Fruit fly (Drosophila melanogaster): Measurements from ENCODE around the gene spen.

Gene spen

dm6 chr2L:250507-251215 is 91.8 kb downstream of the spen start, which contains the start of gene kis (continued):
- no peak for TF ChIP-seq CG14667 (GFP tag; IDR thresholded peaks at IDR 0.05)
- peak; percentile 30 for TF ChIP-seq CG13296 (GFP tag; optimal IDR thresholded peaks at IDR 0.05)
- TF ChIP-seq Nf-YC (tag; optimal IDR thresholded peaks at IDR 0.05): peak; percentile 60
- peak; percentile 61 for TF ChIP-seq row (GFP tag; IDR thresholded peaks at IDR 0.05)
- peak; percentile 65 for TF ChIP-seq sqz (GFP tag; optimal IDR thresholded peaks at IDR 0.05)
- no peak for TF ChIP-seq pb (GFP tag; optimal IDR thresholded peaks at IDR 0.05)
- peak; percentile 97 for TF ChIP-seq Scr (GFP tag; IDR thresholded peaks at IDR 0.05; ENCODE audit: partially characterized antibody)
- peak; percentile 4 for TF ChIP-seq CG4282 (GFP tag; optimal IDR thresholded peaks at IDR 0.05)
- TF ChIP-seq CG12391 (tag; optimal IDR thresholded peaks at IDR 0.05): peak; percentile 64
- TF ChIP-seq Dad (GFP tag; optimal IDR thresholded peaks at IDR 0.05): peak; percentile 43
- TF ChIP-seq YL-1 (GFP tag; optimal IDR thresholded peaks at IDR 0.05): peak; percentile 88
- TF ChIP-seq jumu (GFP tag; optimal IDR thresholded peaks at IDR 0.05): peak; percentile 59
- peak; percentile 54 for TF ChIP-seq CG30403 (GFP tag; optimal IDR thresholded peaks at IDR 0.05)
- TF ChIP-seq CG12299 (tag; optimal IDR thresholded peaks at IDR 0.05): peak; percentile 40
- TF ChIP-seq sd (tag; optimal IDR thresholded peaks at IDR 0.05): peak; percentile 70
- TF ChIP-seq CG10209 (GFP tag; optimal IDR thresholded peaks at IDR 0.05): peak; percentile 29
- no peak for TF ChIP-seq CG5953 (GFP tag; IDR thresholded peaks at IDR 0.05)
- no peak for TF ChIP-seq CG31224 (GFP tag; IDR thresholded peaks at IDR 0.05)
- peak; percentile 91 for TF ChIP-seq tna (GFP tag; IDR thresholded peaks at IDR 0.05; ENCODE audit: partially characterized antibody)
- TF ChIP-seq ro (GFP tag; IDR thresholded peaks at IDR 0.05): no peak
- no peak for TF ChIP-seq CG6854 (GFP tag; optimal IDR thresholded peaks at IDR 0.05)
- peak; percentile 3 for TF ChIP-seq NK7.1 (GFP tag; optimal IDR thresholded peaks at IDR 0.05)
- TF ChIP-seq dysf (GFP tag; IDR thresholded peaks at IDR 0.05): no peak
- peak; percentile 91 for TF ChIP-seq ato (GFP tag; IDR thresholded peaks at IDR 0.05; ENCODE audit: partially characterized antibody)
- TF ChIP-seq B-H2 (GFP tag; optimal IDR thresholded peaks at IDR 0.05): peak; percentile 65
- no peak for TF ChIP-seq insv (GFP tag; optimal IDR thresholded peaks at IDR 0.05)
- TF ChIP-seq Abd-B (GFP tag; optimal IDR thresholded peaks at IDR 0.05): peak; percentile 57
- TF ChIP-seq CG2875 (GFP tag; optimal IDR thresholded peaks at IDR 0.05): no peak
- no peak for TF ChIP-seq fd3F (GFP tag; optimal IDR thresholded peaks at IDR 0.05)
- peak; percentile 74 for TF ChIP-seq nmo (GFP tag; optimal IDR thresholded peaks at IDR 0.05)
- peak; percentile 57 for TF ChIP-seq NFAT (GFP tag; IDR thresholded peaks at IDR 0.05)
- TF ChIP-seq CG8281 (tag; optimal IDR thresholded peaks at IDR 0.05): no peak
- TF ChIP-seq corto (GFP tag; optimal IDR thresholded peaks at IDR 0.05): peak; percentile 35
- no peak for TF ChIP-seq ara (GFP tag; IDR thresholded peaks at IDR 0.05)
- TF ChIP-seq CG5180 (GFP tag; optimal IDR thresholded peaks at IDR 0.05): no peak
- no peak for TF ChIP-seq ssp (GFP tag; IDR thresholded peaks at IDR 0.05)
- TF ChIP-seq Fer2 (tag; optimal IDR thresholded peaks at IDR 0.05): no peak
- peak; percentile 35 for TF ChIP-seq Deaf1 (tag; optimal IDR thresholded peaks at IDR 0.05)
- TF ChIP-seq CG2129 (GFP tag; IDR thresholded peaks at IDR 0.05; ENCODE audit: partially characterized antibody): peak; percentile 93
- peak; percentile 48 for TF ChIP-seq Camta (GFP tag; optimal IDR thresholded peaks at IDR 0.05)
- TF ChIP-seq CG43689 (GFP tag; IDR thresholded peaks at IDR 0.05): no peak
- TF ChIP-seq sug (tag; optimal IDR thresholded peaks at IDR 0.05): peak; percentile 64
- peak; percentile 95 for TF ChIP-seq Sin3A (optimal IDR thresholded peaks at IDR 0.05)
- peak; percentile 48 for TF ChIP-seq nerfin-1 (tag; optimal IDR thresholded peaks at IDR 0.05)
- peak; percentile 25 for TF ChIP-seq Bteb2 (GFP tag; optimal IDR thresholded peaks at IDR 0.05)
- TF ChIP-seq bbx (GFP tag; IDR thresholded peaks at IDR 0.05; ENCODE audit: partially characterized antibody): peak; percentile 98
- peak; percentile 91 for TF ChIP-seq Med (GFP tag)
- TF ChIP-seq seq (GFP tag; IDR thresholded peaks at IDR 0.05): no peak
- TF ChIP-seq ems (GFP tag; optimal IDR thresholded peaks at IDR 0.05): no peak
- peak; percentile 42 for TF ChIP-seq CG18599 (GFP tag; optimal IDR thresholded peaks at IDR 0.05)
